Worm (Caenorhabditis elegans) whole organism, L4 larva: ENCODE data around the gene cct-5.

Experiments used
- F26F4.8 ChIP-seq: fragments of 200-800 bp; sonication (Bioruptor generic); conservative IDR thresholded peaks from 2 replicates; pipeline ENCODE4 v1.3.6; 2022; ENCODE audit warnings: missing genetic modification characterization, missing compliant biosample characterization
- F37D6.2 ChIP-seq: sonication (generic microtip); optimal IDR thresholded peaks from 2 replicates; lab custom pipeline; 2016; ENCODE audit warnings: mild to moderate bottlenecking, missing genetic modification characterization, missing compliant biosample characterization
- F44E2.7 ChIP-seq: fragments of 200-800 bp; sonication (Bioruptor generic); IDR thresholded peaks from 2 replicates; pipeline ENCODE4 v2.1.2; 2022; ENCODE audit warnings: missing genetic modification characterization, missing compliant biosample characterization
- R02D3.7 ChIP-seq: fragments of 150-350 bp; sonication (generic microtip); optimal IDR thresholded peaks from 3 replicates; lab custom pipeline; 2014; ENCODE audit warnings: missing biosample characterization, missing genetic modification characterization
- T26A8.4 ChIP-seq: fragments of 200-800 bp; sonication (Bioruptor generic); IDR thresholded peaks from 2 replicates; pipeline ENCODE4 v1.3.6; 2022; ENCODE audit warnings: missing genetic modification characterization, missing compliant biosample characterization
- Y75B8A.6 ChIP-seq: fragments of 200-800 bp; sonication (Bioruptor generic); IDR thresholded peaks from 2 replicates; pipeline ENCODE4 v1.3.6; 2022; ENCODE audit warnings: missing genetic modification reagents, missing genetic modification characterization, missing compliant biosample characterization
- ZK337.2 ChIP-seq: fragments of 200-800 bp; sonication (Bioruptor generic); IDR thresholded peaks from 2 replicates; pipeline ENCODE4 v1.3.6; 2022; ENCODE audit warnings: missing genetic modification reagents, missing genetic modification characterization, missing compliant biosample characterization
- ZK546.5 ChIP-seq, 2 experiments: sonication (generic microtip); optimal IDR thresholded peaks; 2 replicates each; lab custom pipeline; 2017; ENCODE audit warnings: missing biosample characterization in 2 of 2, missing genetic modification characterization in 2 of 2
- arid-1 ChIP-seq: fragments of 200-800 bp; sonication (Bioruptor generic); conservative IDR thresholded peaks from 2 replicates; pipeline ENCODE4 v1.3.6; 2022; ENCODE audit warnings: missing genetic modification reagents, missing genetic modification characterization, missing compliant biosample characterization
- attf-4 ChIP-seq: sonication (generic microtip); optimal IDR thresholded peaks from 3 replicates; lab custom pipeline; 2017; ENCODE audit warnings: missing biosample characterization, missing genetic modification characterization
- ceh-20 ChIP-seq: fragments of 200-800 bp; sonication (Bioruptor generic); IDR thresholded peaks from 2 replicates; pipeline ENCODE4 v1.3.6; 2022; ENCODE audit warnings: missing genetic modification reagents, missing genetic modification characterization, missing compliant biosample characterization
- ceh-28 ChIP-seq: fragments of 150-350 bp; optimal IDR thresholded peaks from 2 replicates; lab custom pipeline; 2014; ENCODE audit warnings: missing biosample characterization, missing genetic modification reagents, missing genetic modification characterization
- ceh-44 ChIP-seq: fragments of 200-800 bp; sonication (Bioruptor generic); IDR thresholded peaks from 2 replicates; pipeline ENCODE4 v1.3.6; 2022; ENCODE audit warnings: missing genetic modification reagents, missing genetic modification characterization, missing compliant biosample characterization
- ces-1 ChIP-seq: fragments of 150-350 bp; sonication (generic microtip); optimal IDR thresholded peaks from 4 replicates; lab custom pipeline; 2014; ENCODE audit warnings: missing biosample characterization, missing genetic modification reagents, missing genetic modification characterization
- ctbp-1 ChIP-seq: fragments of 200-800 bp; sonication (Bioruptor generic); IDR thresholded peaks from 2 replicates; pipeline ENCODE4 v1.3.6; 2022; ENCODE audit warnings: missing genetic modification reagents, missing genetic modification characterization, missing compliant biosample characterization
- daf-19 ChIP-seq: fragments of 200-800 bp; sonication (Bioruptor generic); conservative IDR thresholded peaks from 2 replicates; pipeline ENCODE4 v1.3.6; 2022; ENCODE audit warnings: missing genetic modification characterization, missing compliant biosample characterization
- daf-8 ChIP-seq: fragments of 200-800 bp; sonication (Bioruptor generic); IDR thresholded peaks from 2 replicates; pipeline ENCODE4 v1.3.6; 2022; ENCODE audit warnings: missing genetic modification characterization, missing compliant biosample characterization
- dmd-6 ChIP-seq: fragments of 200-800 bp; sonication (Bioruptor generic); IDR thresholded peaks from 2 replicates; pipeline ENCODE4 v1.3.6; 2022; ENCODE audit warnings: missing genetic modification reagents, missing genetic modification characterization, missing compliant biosample characterization
- duxl-1 ChIP-seq: sonication (generic microtip); optimal IDR thresholded peaks from 2 replicates; lab custom pipeline; 2016; ENCODE audit warnings: mild to moderate bottlenecking, missing genetic modification characterization, moderate library complexity, missing compliant biosample characterization; ENCODE audit not compliant: poor library complexity
- dve-1 ChIP-seq: sonication (generic microtip); optimal IDR thresholded peaks from 2 replicates; lab custom pipeline; 2017; ENCODE audit warnings: antibody characterized with exemption, mild to moderate bottlenecking, missing genetic modification characterization, missing compliant biosample characterization; ENCODE audit not compliant: insufficient read depth
- egl-43 ChIP-seq: fragments of 200-800 bp; sonication (Bioruptor generic); IDR thresholded peaks from 2 replicates; pipeline ENCODE4 v1.3.6; 2022; ENCODE audit warnings: missing genetic modification reagents, missing genetic modification characterization, missing compliant biosample characterization
- fkh-10 ChIP-seq: fragments of 150-350 bp; optimal IDR thresholded peaks from 2 replicates; lab custom pipeline; 2014; ENCODE audit warnings: missing biosample characterization, missing genetic modification reagents, missing genetic modification characterization
- fos-1 ChIP-seq: fragments of 150-350 bp; optimal IDR thresholded peaks from 2 replicates; lab custom pipeline; 2014; ENCODE audit warnings: missing biosample characterization, missing genetic modification characterization
- hif-1 ChIP-seq, 2 experiments: sonication (generic microtip); optimal IDR thresholded peaks; 2 replicates each; lab custom pipeline; 2016 to 2017; ENCODE audit warnings: missing compliant biosample characterization in 2 of 2, missing genetic modification characterization in 2 of 2, missing genetic modification reagents in 2 of 2, missing genotype in 2 of 2, mild to moderate bottlenecking in 1 of 2
- hlh-11 ChIP-seq: fragments of 200-800 bp; sonication (Bioruptor generic); optimal IDR thresholded peaks from 2 replicates; lab custom pipeline; 2018; ENCODE audit warnings: mild to moderate bottlenecking, missing genetic modification characterization, missing compliant biosample characterization
- lim-7 ChIP-seq: fragments of 200-800 bp; sonication (Bioruptor generic); IDR thresholded peaks from 2 replicates; pipeline ENCODE4 v1.3.6; 2022; ENCODE audit warnings: missing genetic modification characterization, missing compliant biosample characterization
- lin-1 ChIP-seq: fragments of 200-800 bp; sonication (Bioruptor generic); IDR thresholded peaks from 2 replicates; pipeline ENCODE4 v1.3.6; 2022; ENCODE audit warnings: missing genetic modification reagents, missing genetic modification characterization, missing compliant biosample characterization
- lin-13 ChIP-seq: fragments of 150-350 bp; optimal IDR thresholded peaks from 2 replicates; lab custom pipeline; 2014; ENCODE audit warnings: missing biosample characterization, missing genetic modification reagents, missing genetic modification characterization
- lin-39 ChIP-seq: fragments of 150-350 bp; optimal IDR thresholded peaks from 2 replicates; lab custom pipeline; 2014; ENCODE audit warnings: missing biosample characterization, missing genetic modification reagents, missing genetic modification characterization
- lsy-2 ChIP-seq, 2 experiments: fragments of 150-350 bp in 1 of 2; sonication (generic microtip) in 1 of 2; optimal IDR thresholded peaks; 2 replicates each; lab custom pipeline; 2014 to 2017; ENCODE audit warnings: missing biosample characterization in 2 of 2, missing genetic modification characterization in 2 of 2
- madf-5 ChIP-seq, 2 experiments: fragments of 200-800 bp; sonication (Bioruptor generic); IDR thresholded peaks; 2 replicates each; pipeline ENCODE4 v1.3.6; 2022; ENCODE audit warnings: missing compliant biosample characterization in 2 of 2, missing genetic modification characterization in 2 of 2
- madf-9 ChIP-seq: fragments of 200-800 bp; sonication (Bioruptor generic); conservative IDR thresholded peaks from 2 replicates; pipeline ENCODE4 v1.3.6; 2022; ENCODE audit warnings: missing genetic modification reagents, missing genetic modification characterization, missing compliant biosample characterization
- mxl-2 ChIP-seq: fragments of 200-800 bp; sonication (Bioruptor generic); conservative IDR thresholded peaks from 2 replicates; pipeline ENCODE4 v1.3.6; 2022; ENCODE audit warnings: missing genetic modification reagents, missing genetic modification characterization, missing compliant biosample characterization
- mxl-3 ChIP-seq: fragments of 200-800 bp; sonication (Bioruptor generic); optimal IDR thresholded peaks from 2 replicates; lab custom pipeline; 2018; ENCODE audit warnings: mild to moderate bottlenecking, missing genetic modification characterization, missing compliant biosample characterization
- nhr-10 ChIP-seq: fragments of 150-350 bp; optimal IDR thresholded peaks from 2 replicates; lab custom pipeline; 2014; ENCODE audit warnings: missing biosample characterization, missing genetic modification characterization
- nhr-102 ChIP-seq: sonication (generic microtip); optimal IDR thresholded peaks from 2 replicates; lab custom pipeline; 2016; ENCODE audit warnings: mild to moderate bottlenecking, missing genetic modification characterization, moderate library complexity, missing compliant biosample characterization
- nhr-237 ChIP-seq: sonication (generic microtip); optimal IDR thresholded peaks from 2 replicates; lab custom pipeline; 2017; ENCODE audit warnings: missing biosample characterization, missing genetic modification characterization
- nhr-48 ChIP-seq: sonication (generic microtip); optimal IDR thresholded peaks from 2 replicates; lab custom pipeline; 2016; ENCODE audit warnings: mild to moderate bottlenecking, missing genetic modification characterization, missing compliant biosample characterization
- nhr-6 ChIP-seq: fragments of 150-350 bp; optimal IDR thresholded peaks from 2 replicates; lab custom pipeline; 2014; ENCODE audit warnings: missing biosample characterization, missing genetic modification characterization
- nhr-77 ChIP-seq: fragments of 150-350 bp; optimal IDR thresholded peaks from 2 replicates; lab custom pipeline; 2014; ENCODE audit warnings: missing biosample characterization, missing genetic modification characterization
- pha-4 ChIP-seq, 2 experiments: fragments of 150-350 bp in 1 of 2; fragments of 200-800 bp in 1 of 2; sonication (Bioruptor generic) in 1 of 2; IDR thresholded peaks in 1 of 2; optimal IDR thresholded peaks in 1 of 2; 2 replicates each; pipeline versions ENCODE4 v1.3.6 to Lab custom; 2014 to 2022; ENCODE audit warnings: missing genetic modification characterization in 2 of 2, missing genetic modification reagents in 2 of 2, missing biosample characterization in 1 of 2, missing compliant biosample characterization in 1 of 2
- rbr-2 ChIP-seq: sonication (generic microtip); optimal IDR thresholded peaks from 2 replicates; lab custom pipeline; 2016; ENCODE audit warnings: missing genotype, missing genetic modification characterization, missing compliant biosample characterization
- saeg-2 ChIP-seq: fragments of 200-800 bp; sonication (Bioruptor generic); IDR thresholded peaks from 2 replicates; pipeline ENCODE4 v1.3.6; 2022; ENCODE audit warnings: missing genetic modification reagents, missing genetic modification characterization, missing compliant biosample characterization
- set-16 ChIP-seq: fragments of 200-800 bp; sonication (Bioruptor generic); IDR thresholded peaks from 2 replicates; pipeline ENCODE4 v1.3.6; 2022; ENCODE audit warnings: missing genetic modification reagents, missing genetic modification characterization, missing compliant biosample characterization
- skn-1 ChIP-seq: fragments of 150-350 bp; optimal IDR thresholded peaks from 2 replicates; lab custom pipeline; 2014; ENCODE audit warnings: missing biosample characterization, missing genetic modification characterization
- spr-3 ChIP-seq: fragments of 200-800 bp; sonication (Bioruptor generic); optimal IDR thresholded peaks from 2 replicates; lab custom pipeline; 2018; ENCODE audit warnings: mild to moderate bottlenecking, missing genetic modification characterization, missing compliant biosample characterization
- tag-97 ChIP-seq: fragments of 200-800 bp; sonication (Bioruptor generic); IDR thresholded peaks from 2 replicates; pipeline ENCODE4 v1.3.6; 2022; ENCODE audit warnings: missing genetic modification characterization, missing compliant biosample characterization
- zag-1 ChIP-seq: fragments of 150-350 bp; optimal IDR thresholded peaks from 2 replicates; lab custom pipeline; 2014; ENCODE audit warnings: missing biosample characterization, missing genetic modification characterization
- zip-11 ChIP-seq: fragments of 200-800 bp; sonication (Bioruptor generic); IDR thresholded peaks from 2 replicates; pipeline ENCODE4 v1.3.6; 2022; ENCODE audit warnings: missing genetic modification characterization, missing compliant biosample characterization

cct-5 gene

DNA sequence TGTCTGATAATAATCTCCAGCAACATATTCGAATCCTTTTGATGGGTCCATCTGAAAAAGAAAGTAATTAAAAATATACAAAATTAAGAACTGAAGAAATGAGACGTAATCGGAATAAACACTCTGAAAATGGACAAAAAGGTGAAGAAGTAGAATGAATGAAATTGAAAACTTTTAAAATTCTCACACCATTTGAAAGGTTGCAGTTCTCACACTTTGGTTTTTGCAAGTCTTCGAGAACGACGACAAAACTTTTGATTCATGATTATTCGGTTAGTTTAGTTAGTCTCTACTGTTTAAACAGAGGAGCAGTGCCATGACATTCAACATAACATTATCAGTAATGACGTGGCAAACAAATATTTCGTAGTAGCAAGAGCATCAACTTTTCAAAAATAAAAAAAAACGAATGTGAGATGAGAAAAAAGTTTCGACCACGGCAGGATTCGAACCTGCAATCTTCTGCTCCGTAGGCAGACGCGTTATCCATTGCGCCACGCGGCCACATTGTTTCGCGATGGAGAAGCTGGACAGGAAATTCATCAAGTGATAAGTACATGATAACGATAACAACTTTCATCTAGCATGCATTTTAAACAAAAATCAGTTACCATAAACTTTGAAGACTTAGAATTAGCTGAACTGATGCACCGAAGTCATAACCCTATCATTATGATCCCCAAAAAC is 57.9 kb downstream of the cct-5 start, which contains the start of gene ceh-43 (continued):
- TF ChIP-seq madf-9 (GFP tag; lab: Robert Waterston, UW), result no peak
- TF ChIP-seq ZK337.2 (GFP tag; lab: Robert Waterston, UW), result peak; percentile 38; the same call in 1 of the 2 replicates
- 0 out of 2 replicates have a peak, but pooled peaks have one; percentile 60 for TF ChIP-seq arid-1 (GFP tag; lab: Robert Waterston, UW)
- peak; percentile 72; the same call in 1 of the 2 replicates for TF ChIP-seq Y75B8A.6
- no peak for TF ChIP-seq nhr-237 (tag; lab: Kevin White, UChicago)
- peak; percentile 74; the same call in 1 of the 2 replicates for TF ChIP-seq egl-43 (GFP tag; lab: Robert Waterston, UW)
- peak; percentile 62; the same call in 1 of the 2 replicates for TF ChIP-seq pha-4 (GFP tag; IDR thresholded peaks at IDR 0.05; lab: Robert Waterston, UW)
- TF ChIP-seq pha-4 (tag; optimal IDR thresholded peaks at IDR 0.05; lab: Kevin White, UChicago), result no peak
- no peak for TF ChIP-seq hif-1 (tag; optimal IDR thresholded peaks at IDR 0.05; lab: Kevin White, UChicago)
- no peak for TF ChIP-seq lin-39 (tag; lab: Kevin White, UChicago)
- no peak for TF ChIP-seq lsy-2 (tag; optimal IDR thresholded peaks at IDR 0.05; lab: Kevin White, UChicago)
- TF ChIP-seq mxl-3 (GFP tag; lab: Kevin White, UChicago), result no peak
- no peak for TF ChIP-seq hlh-11 (tag; lab: Kevin White, UChicago)
- TF ChIP-seq mxl-2 (GFP tag; lab: Robert Waterston, UW), result no peak
- no peak for TF ChIP-seq attf-4 (tag; lab: Kevin White, UChicago)
- no peak for TF ChIP-seq lin-1 (GFP tag; lab: Robert Waterston, UW)
- TF ChIP-seq zip-11 (GFP tag; lab: Robert Waterston, UW), result no peak
- no peak for TF ChIP-seq skn-1 (tag; lab: Kevin White, UChicago)
- no peak for TF ChIP-seq ces-1 (GFP tag; lab: Kevin White, UChicago)
- no peak for TF ChIP-seq spr-3
- TF ChIP-seq set-16 (GFP tag; lab: Robert Waterston, UW), result no peak
- TF ChIP-seq fos-1 (tag; lab: Kevin White, UChicago), result no peak
- no peak for TF ChIP-seq nhr-77
- peak; percentile 46; the same call in 1 of the 2 replicates for TF ChIP-seq T26A8.4 (GFP tag; lab: Robert Waterston, UW)
- TF ChIP-seq saeg-2 (GFP tag; lab: Robert Waterston, UW), result no peak
- TF ChIP-seq lim-7 (GFP tag; lab: Robert Waterston, UW), result peak; percentile 69
- no peak for TF ChIP-seq daf-8
- TF ChIP-seq nhr-10 (tag; lab: Kevin White, UChicago), result no peak
- peak; percentile 19 for TF ChIP-seq dve-1
- no peak for TF ChIP-seq tag-97 (GFP tag; lab: Robert Waterston, UW)
- no peak for TF ChIP-seq ceh-28 (tag; lab: Kevin White, UChicago)
- no peak; the same call in 1 of the 2 replicates for TF ChIP-seq daf-19 (GFP tag; lab: Robert Waterston, UW)
- no peak for TF ChIP-seq ceh-44 (GFP tag; lab: Robert Waterston, UW)
- TF ChIP-seq duxl-1 (tag; lab: Kevin White, UChicago), result peak; percentile 4
- peak; percentile 59; the same call in 1 of the 2 replicates for TF ChIP-seq F26F4.8 (GFP tag; lab: Robert Waterston, UW)
- TF ChIP-seq ZK546.5 (tag; optimal IDR thresholded peaks at IDR 0.05; lab: Kevin White, UChicago), result no peak
- 0 out of 4 replicates have a peak, but pooled peaks of 1 of the 2 experiments have one; percentile 38 for TF ChIP-seq madf-5 (GFP tag; IDR thresholded peaks at IDR 0.05; lab: Robert Waterston, UW)
- no peak for TF ChIP-seq zag-1
- TF ChIP-seq ctbp-1 (GFP tag; lab: Robert Waterston, UW), result peak; percentile 43; the same call in 1 of the 2 replicates
- TF ChIP-seq nhr-6 (tag; lab: Kevin White, UChicago), result no peak
- no peak for TF ChIP-seq lin-13 (GFP tag; lab: Kevin White, UChicago)
- no peak for TF ChIP-seq fkh-10 (GFP tag; lab: Kevin White, UChicago)
- no peak for TF ChIP-seq R02D3.7 (tag; lab: Kevin White, UChicago)
- 0 out of 2 replicates have a peak, but pooled peaks have one; percentile 14 for TF ChIP-seq ceh-20 (GFP tag; lab: Robert Waterston, UW)
- no peak for TF ChIP-seq nhr-102
- no peak for TF ChIP-seq nhr-48 (tag; lab: Kevin White, UChicago)
- no peak for TF ChIP-seq F37D6.2 (tag; lab: Kevin White, UChicago)
- 0 out of 2 replicates have a peak, but pooled peaks have one; percentile 45 for TF ChIP-seq F44E2.7
- peak; percentile 44; the same call in 1 of the 2 replicates for TF ChIP-seq dmd-6 (GFP tag; lab: Robert Waterston, UW)
- TF ChIP-seq rbr-2 (tag; lab: Kevin White, UChicago), result no peak
